Worm (Caenorhabditis elegans) whole organism, L2 larva: ENCODE measurements around the gene lin-29.

Experiments
- ZK546.5 ChIP-seq: sonication (generic microtip); optimal IDR thresholded peaks from 2 replicates; lab custom pipeline; 2017; ENCODE audit warnings: missing biosample characterization, missing genetic modification characterization
- alr-1 ChIP-seq: fragments of 150-350 bp; optimal IDR thresholded peaks from 2 replicates; lab custom pipeline; 2014; ENCODE audit warnings: missing biosample characterization, missing genetic modification characterization
- elt-3 ChIP-seq: sonication (generic microtip); optimal IDR thresholded peaks from 2 replicates; lab custom pipeline; 2017; ENCODE audit warnings: missing biosample characterization, missing genetic modification characterization
- lin-39 ChIP-seq: fragments of 150-350 bp; optimal IDR thresholded peaks from 2 replicates; lab custom pipeline; 2014; ENCODE audit warnings: missing biosample characterization, missing genetic modification reagents, missing genetic modification characterization
- nhr-11 ChIP-seq: fragments of 150-350 bp; optimal IDR thresholded peaks from 2 replicates; lab custom pipeline; 2014; ENCODE audit warnings: missing biosample characterization, missing genetic modification characterization
- nhr-129 ChIP-seq: fragments of 150-350 bp; optimal IDR thresholded peaks from 2 replicates; lab custom pipeline; 2014; ENCODE audit warnings: missing biosample characterization, missing genetic modification characterization
- nhr-6 ChIP-seq: fragments of 150-350 bp; optimal IDR thresholded peaks from 2 replicates; lab custom pipeline; 2014; ENCODE audit warnings: missing biosample characterization, missing genetic modification characterization
- skn-1 ChIP-seq: sonication (generic microtip); optimal IDR thresholded peaks from 2 replicates; lab custom pipeline; 2017; ENCODE audit warnings: missing biosample characterization, missing genetic modification characterization
- snpc-4 ChIP-seq: fragments of 150-350 bp; optimal IDR thresholded peaks from 2 replicates; lab custom pipeline; 2014; ENCODE audit warnings: missing biosample characterization, missing genetic modification characterization

DNA sequence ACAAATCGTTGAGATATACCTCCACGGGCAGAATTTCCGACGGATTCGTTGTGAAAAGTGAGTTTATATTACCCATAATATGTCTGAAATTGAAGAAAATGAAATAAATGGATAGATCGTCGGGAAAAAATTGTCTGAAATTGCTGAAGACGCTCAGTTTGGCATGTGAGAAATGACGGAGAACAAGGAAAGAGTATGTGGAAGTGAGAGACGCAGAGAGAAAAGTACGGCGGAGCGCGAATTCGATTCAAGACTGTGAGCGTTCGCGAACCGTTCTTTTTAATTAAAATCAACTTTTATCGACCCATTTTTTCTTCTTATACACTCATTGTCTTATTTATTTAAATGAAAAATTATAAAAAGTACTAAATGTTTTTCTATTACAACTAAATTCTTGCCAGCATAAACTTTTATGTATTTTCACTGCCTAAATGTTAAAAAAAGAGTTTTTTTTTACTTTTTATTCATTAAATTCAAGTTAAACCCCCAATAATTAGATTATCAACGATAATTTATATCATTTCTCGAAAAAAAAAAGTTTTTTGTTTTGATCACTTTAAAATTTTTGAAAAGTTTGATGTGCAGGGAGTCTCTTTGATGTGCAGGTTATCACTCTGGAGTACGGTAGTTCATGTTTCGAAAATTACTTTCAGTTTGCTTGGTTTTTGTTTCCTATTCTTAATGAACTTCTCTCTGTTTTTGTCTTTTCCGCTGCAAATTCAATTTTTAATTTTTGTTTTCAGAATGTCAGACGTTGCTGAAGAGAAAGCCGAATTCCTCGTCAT, 19.2 kb downstream of the lin-29 start, which contains the start of the genes vps-15 and hmg-12:
- TF ChIP-seq nhr-11 (tag; lab: Kevin White, UChicago) (no peak), nhr-6 (tag; lab: Kevin White, UChicago) (no peak), alr-1 (tag; lab: Kevin White, UChicago) (no peak), elt-3 (tag; lab: Kevin White, UChicago) (no peak), ZK546.5 (tag; lab: Kevin White, UChicago) (peak; percentile 62), skn-1 (no peak), snpc-4 (tag; lab: Kevin White, UChicago) (no peak), nhr-129 (no peak), lin-39 (tag; lab: Kevin White, UChicago) (no peak)
